Worm (Caenorhabditis elegans) whole organism, L4/young adult: ENCODE measurements around the gene str-222.

Experiments used
- W03F9.2 ChIP-seq: fragments of 150-350 bp; optimal IDR thresholded peaks from 2 replicates; lab custom pipeline; 2014; ENCODE audit warnings: missing biosample characterization, missing genetic modification characterization
- dao-5 ChIP-seq: sonication (generic microtip); optimal IDR thresholded peaks from 2 replicates; lab custom pipeline; 2016; ENCODE audit warnings: missing genotype, missing genetic modification characterization, moderate library complexity, missing compliant biosample characterization
- him-1 ChIP-seq: sonication (generic microtip); optimal IDR thresholded peaks from 2 replicates; lab custom pipeline; 2016; ENCODE audit warnings: missing genotype, missing genetic modification reagents, missing genetic modification characterization, missing compliant biosample characterization

The str-222 gene

DNA sequence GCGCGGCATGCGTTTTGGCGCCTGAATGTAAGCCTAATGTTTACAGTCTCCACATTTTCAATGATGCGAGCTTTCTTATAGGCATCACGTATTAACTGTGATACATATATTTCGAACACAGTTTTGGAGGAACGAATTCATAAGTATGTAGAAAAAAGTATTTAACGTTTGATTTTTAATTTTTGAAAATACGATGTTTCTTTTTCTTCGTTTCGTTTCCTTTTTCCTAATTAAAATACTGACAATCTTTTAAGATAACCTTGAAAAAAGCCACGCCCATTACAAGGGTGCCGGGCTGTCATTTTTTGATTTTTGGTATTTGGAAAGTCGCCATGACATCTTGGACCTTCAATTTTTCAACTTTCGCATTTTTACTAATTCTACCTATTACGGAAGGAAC is 29.0 kb downstream of the str-222 start, which contains the start of gene K04F1.9:
TSS of gene K04F1.9 (plus strand) at position 301 of the 400 bp plus-strand sequence.
- TF ChIP-seq W03F9.2 (no peak), him-1 (tag; lab: Kevin White, UChicago) (no peak), dao-5 (tag; lab: Kevin White, UChicago) (no peak)

DNA sequence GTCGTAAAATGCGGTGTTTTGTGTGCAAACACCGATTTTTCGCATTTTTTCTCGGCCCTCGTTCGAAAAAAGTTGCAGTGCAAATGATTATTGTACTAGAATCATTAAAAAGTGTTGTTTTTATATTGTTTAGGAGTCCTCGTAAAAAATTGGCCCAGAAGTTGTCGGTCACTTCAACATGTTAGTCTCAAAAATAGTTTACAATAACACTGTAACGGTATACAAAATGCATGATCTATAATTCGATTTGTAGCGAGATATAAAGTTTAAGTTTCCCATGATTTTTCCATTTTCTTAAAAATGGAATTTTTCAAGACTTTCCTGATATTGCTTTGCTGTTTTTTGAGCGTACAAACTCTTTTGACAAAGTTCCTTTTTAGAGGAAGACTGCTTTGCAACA is 30.9 kb downstream of the str-222 start, which contains the start of gene K04F1.8:
TSS of gene K04F1.8 (plus strand) at position 301 of the 400 bp plus-strand sequence.
- TF ChIP-seq W03F9.2 = no peak

- TF ChIP-seq W03F9.2 (no peak), dao-5 (tag; lab: Kevin White, UChicago) (no peak), him-1 (tag; lab: Kevin White, UChicago) (no peak)
Observed at ce11 chrV:1668216-1668615, 32.3 kb downstream of the str-222 start, which contains the start of gene irld-42. Gene irld-42 (plus strand): TSS chrV:1668516.

- no peak for TF ChIP-seq dao-5 (tag; lab: Kevin White, UChicago)
- no peak for TF ChIP-seq W03F9.2
- TF ChIP-seq him-1 (tag; lab: Kevin White, UChicago) = no peak
Observed at ce11 chrV:1678228-1678627, 42.3 kb downstream of the str-222 start, which contains the start of gene srw-98. Gene srw-98 (minus strand): TSS chrV:1678328.

DNA sequence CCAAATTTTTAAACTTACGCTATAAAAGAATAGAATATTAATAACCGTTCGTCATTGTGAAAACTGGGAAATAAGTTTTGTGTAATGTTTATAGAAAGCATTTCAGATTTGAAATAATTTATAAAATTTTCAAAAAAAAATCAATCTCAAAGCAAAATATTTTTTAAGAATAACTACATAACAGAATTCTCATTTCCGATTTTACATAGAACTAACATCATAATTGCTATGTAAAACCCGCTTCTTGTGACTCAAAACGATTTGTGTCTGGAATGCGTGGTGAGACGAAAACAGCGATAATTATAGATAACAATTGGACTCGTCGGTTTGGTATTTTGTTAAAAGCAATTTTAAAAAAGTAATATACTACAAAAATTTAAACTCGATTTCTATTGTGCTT is 44.8 kb downstream of the str-222 start, which contains the start of gene srw-91:
TSS of gene srw-91 (minus strand) at position 101 of the 400 bp plus-strand sequence.
- no peak for TF ChIP-seq dao-5 (tag; lab: Kevin White, UChicago)
- no peak for TF ChIP-seq him-1 (tag; lab: Kevin White, UChicago)
- no peak for TF ChIP-seq W03F9.2

DNA sequence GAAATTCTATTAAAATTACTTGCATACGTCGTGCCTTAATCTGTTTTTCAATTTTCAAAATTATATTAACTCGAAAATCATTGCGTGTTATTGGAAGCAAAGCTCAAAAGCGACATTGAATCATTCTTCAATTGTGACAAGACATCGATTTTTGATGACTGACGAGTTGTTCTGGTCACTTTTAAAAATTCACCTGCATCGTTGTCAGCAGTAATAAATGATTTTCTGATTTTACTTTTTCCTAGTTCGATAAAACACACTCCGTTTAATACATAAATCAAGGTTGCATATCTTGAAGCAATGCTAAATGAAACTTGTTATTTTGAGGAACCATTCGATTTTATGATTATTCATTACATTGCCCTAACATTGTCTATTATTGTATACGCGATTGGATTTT is 46.3 kb downstream of the str-222 start, which contains the start of gene srh-3:
TSS of gene srh-3 (plus strand) at position 301 of the 400 bp plus-strand sequence.
- TF ChIP-seq dao-5 (tag; lab: Kevin White, UChicago) = no peak
- TF ChIP-seq W03F9.2 = no peak
- no peak for TF ChIP-seq him-1 (tag; lab: Kevin White, UChicago)

- TF ChIP-seq him-1 (tag; lab: Kevin White, UChicago) (no peak), dao-5 (tag; lab: Kevin White, UChicago) (no peak), W03F9.2 (no peak)
Observed at ce11 chrV:1685328-1685727, 49.4 kb downstream of the str-222 start, which contains the start of gene srh-5. Gene srh-5 (plus strand): TSS chrV:1685628.
